Worm (Caenorhabditis elegans): ENCODE results near the gene ncr-1.
A peak's percentile ranks its signal among the peaks of the same experiment; 100 is the strongest.

Gene ncr-1

ce11 chrX:4488807-4489336 lies at the start of gene ncr-1:
Gene ncr-1 (minus strand): TSS chrX:4488857.
- TF ChIP-seq ref-1 (GFP tag; conservative IDR thresholded peaks at IDR 0.05), result no peak
- no peak for TF ChIP-seq T22C8.4 (GFP tag; IDR thresholded peaks at IDR 0.05)
- TF ChIP-seq klf-2 (GFP tag; conservative IDR thresholded peaks at IDR 0.05), result no peak
- TF ChIP-seq ztf-23 (GFP tag; IDR thresholded peaks at IDR 0.05), result no peak
- no peak for TF ChIP-seq tab-1 (GFP tag; IDR thresholded peaks at IDR 0.05)
- no peak for TF ChIP-seq med-1 (GFP tag; optimal IDR thresholded peaks at IDR 0.05; ENCODE audit: insufficient read depth)
- no peak for TF ChIP-seq flt-1 (GFP tag; IDR thresholded peaks at IDR 0.05)
- TF ChIP-seq cog-1 (tag; optimal IDR thresholded peaks at IDR 0.05), result no peak
- no peak for TF ChIP-seq ztf-29 (GFP tag; IDR thresholded peaks at IDR 0.05)

ce11 chrX:4534112-4534511 lies 45.5 kb upstream of the ncr-1 start:
- TF ChIP-seq ref-1 (GFP tag; conservative IDR thresholded peaks at IDR 0.05), result no peak
- no peak for TF ChIP-seq cog-1 (tag; optimal IDR thresholded peaks at IDR 0.05)
- TF ChIP-seq tab-1 (GFP tag; IDR thresholded peaks at IDR 0.05), result no peak
- no peak for TF ChIP-seq flt-1 (GFP tag; IDR thresholded peaks at IDR 0.05)
- no peak for TF ChIP-seq klf-2 (GFP tag; conservative IDR thresholded peaks at IDR 0.05)
- no peak for TF ChIP-seq ztf-23 (GFP tag; IDR thresholded peaks at IDR 0.05)
- no peak for TF ChIP-seq med-1 (GFP tag; optimal IDR thresholded peaks at IDR 0.05; ENCODE audit: insufficient read depth)
- TF ChIP-seq T22C8.4 (GFP tag; IDR thresholded peaks at IDR 0.05), result no peak
- no peak for TF ChIP-seq ztf-29 (GFP tag; IDR thresholded peaks at IDR 0.05)

DNA sequence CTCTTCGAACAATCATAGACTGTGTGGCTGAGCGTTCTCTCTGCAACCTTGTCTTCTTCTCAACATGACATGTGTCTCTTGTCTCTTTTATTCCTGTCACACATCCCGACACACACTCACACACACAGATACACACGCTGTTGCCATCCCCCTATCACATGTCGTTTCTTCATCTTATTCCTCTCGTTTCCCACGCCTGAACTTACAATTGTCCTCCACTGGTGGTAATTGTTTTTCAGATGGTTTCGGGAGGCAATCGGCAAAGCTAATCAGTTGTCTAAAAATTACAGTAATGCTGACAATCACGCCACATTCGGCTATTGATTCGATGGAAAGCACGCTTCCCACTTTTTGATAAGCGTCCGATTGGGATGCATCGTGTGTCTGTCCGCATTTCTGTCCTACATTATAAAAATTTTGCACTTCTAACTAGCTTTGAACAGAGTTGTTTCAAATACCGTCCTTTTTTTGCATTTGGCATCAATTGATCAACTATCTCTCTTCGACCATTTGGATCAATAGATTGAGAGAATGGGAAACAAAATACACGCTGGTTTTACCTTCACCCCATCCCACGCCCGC lies 43.6 kb upstream of the ncr-1 start, which contains the start of gene nhr-35:
Gene nhr-35 (plus strand): TSS at position 532 of the 582 bp plus-strand sequence.
- TF ChIP-seq med-1 (GFP tag; optimal IDR thresholded peaks at IDR 0.05; ENCODE audit: insufficient read depth), result no peak
- no peak for TF ChIP-seq cog-1 (tag; optimal IDR thresholded peaks at IDR 0.05)
- TF ChIP-seq flt-1 (GFP tag; IDR thresholded peaks at IDR 0.05), result no peak
- no peak for TF ChIP-seq T22C8.4 (GFP tag; IDR thresholded peaks at IDR 0.05)
- no peak for TF ChIP-seq ref-1 (GFP tag; conservative IDR thresholded peaks at IDR 0.05)
- TF ChIP-seq klf-2 (GFP tag; conservative IDR thresholded peaks at IDR 0.05), result no peak
- no peak for TF ChIP-seq ztf-23 (GFP tag; IDR thresholded peaks at IDR 0.05)
- TF ChIP-seq tab-1 (GFP tag; IDR thresholded peaks at IDR 0.05), result no peak
- no peak for TF ChIP-seq ztf-29 (GFP tag; IDR thresholded peaks at IDR 0.05)

DNA sequence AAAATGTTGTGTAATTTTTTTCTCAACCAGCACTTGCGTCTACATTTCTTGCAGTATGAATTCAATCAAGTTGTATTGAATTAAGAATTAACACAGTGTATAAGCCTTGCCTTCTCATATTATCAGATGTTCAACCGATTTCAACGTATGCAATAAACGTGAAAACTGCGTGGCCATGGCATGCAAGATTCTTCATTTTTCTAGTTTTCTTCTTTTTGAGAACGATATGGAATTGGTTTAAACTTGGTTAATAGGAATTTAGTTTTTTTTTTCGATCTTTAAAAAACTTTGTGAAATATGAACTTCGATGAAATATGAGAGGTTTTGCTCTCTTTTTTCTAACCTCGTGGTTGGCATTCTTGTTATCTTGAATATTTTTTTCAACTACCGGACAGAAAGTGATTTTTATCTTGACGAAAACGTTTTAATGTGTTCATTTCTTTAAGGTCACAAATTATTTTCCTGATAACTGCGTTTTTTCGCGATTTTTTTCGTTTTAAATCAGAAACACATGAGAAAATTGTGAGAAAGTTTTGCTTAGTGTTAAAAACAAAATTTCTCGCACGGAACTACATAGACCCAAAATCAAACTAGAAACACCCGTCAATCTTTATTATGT lies 41.9 kb upstream of the ncr-1 start:
- TF ChIP-seq klf-2 (GFP tag; conservative IDR thresholded peaks at IDR 0.05) (no peak), ref-1 (GFP tag; conservative IDR thresholded peaks at IDR 0.05) (no peak), ztf-29 (GFP tag; IDR thresholded peaks at IDR 0.05) (no peak), ztf-23 (GFP tag; IDR thresholded peaks at IDR 0.05) (no peak), tab-1 (GFP tag; IDR thresholded peaks at IDR 0.05) (no peak), med-1 (GFP tag; optimal IDR thresholded peaks at IDR 0.05; ENCODE audit: insufficient read depth) (no peak), cog-1 (tag; optimal IDR thresholded peaks at IDR 0.05) (no peak), T22C8.4 (GFP tag; IDR thresholded peaks at IDR 0.05) (no peak), flt-1 (GFP tag; IDR thresholded peaks at IDR 0.05) (no peak)

ce11 chrX:4528905-4529304 lies 40.2 kb upstream of the ncr-1 start:
- TF ChIP-seq ztf-23 (GFP tag; IDR thresholded peaks at IDR 0.05), result no peak
- TF ChIP-seq med-1 (GFP tag; optimal IDR thresholded peaks at IDR 0.05; ENCODE audit: insufficient read depth), result no peak
- TF ChIP-seq flt-1 (GFP tag; IDR thresholded peaks at IDR 0.05), result no peak
- no peak for TF ChIP-seq ztf-29 (GFP tag; IDR thresholded peaks at IDR 0.05)
- no peak for TF ChIP-seq klf-2 (GFP tag; conservative IDR thresholded peaks at IDR 0.05)
- TF ChIP-seq cog-1 (tag; optimal IDR thresholded peaks at IDR 0.05), result no peak
- no peak for TF ChIP-seq tab-1 (GFP tag; IDR thresholded peaks at IDR 0.05)
- no peak for TF ChIP-seq T22C8.4 (GFP tag; IDR thresholded peaks at IDR 0.05)
- no peak for TF ChIP-seq ref-1 (GFP tag; conservative IDR thresholded peaks at IDR 0.05)

- no peak for TF ChIP-seq T22C8.4 (GFP tag; IDR thresholded peaks at IDR 0.05)
- no peak for TF ChIP-seq med-1 (GFP tag; optimal IDR thresholded peaks at IDR 0.05; ENCODE audit: insufficient read depth)
- TF ChIP-seq cog-1 (tag; optimal IDR thresholded peaks at IDR 0.05), result no peak
- no peak for TF ChIP-seq flt-1 (GFP tag; IDR thresholded peaks at IDR 0.05)
- no peak for TF ChIP-seq tab-1 (GFP tag; IDR thresholded peaks at IDR 0.05)
- TF ChIP-seq klf-2 (GFP tag; conservative IDR thresholded peaks at IDR 0.05), result no peak
- no peak for TF ChIP-seq ref-1 (GFP tag; conservative IDR thresholded peaks at IDR 0.05)
- no peak for TF ChIP-seq ztf-23 (GFP tag; IDR thresholded peaks at IDR 0.05)
- TF ChIP-seq ztf-29 (GFP tag; IDR thresholded peaks at IDR 0.05), result no peak
Measured at ce11 chrX:4526412-4526811, 37.8 kb upstream of the ncr-1 start.

DNA sequence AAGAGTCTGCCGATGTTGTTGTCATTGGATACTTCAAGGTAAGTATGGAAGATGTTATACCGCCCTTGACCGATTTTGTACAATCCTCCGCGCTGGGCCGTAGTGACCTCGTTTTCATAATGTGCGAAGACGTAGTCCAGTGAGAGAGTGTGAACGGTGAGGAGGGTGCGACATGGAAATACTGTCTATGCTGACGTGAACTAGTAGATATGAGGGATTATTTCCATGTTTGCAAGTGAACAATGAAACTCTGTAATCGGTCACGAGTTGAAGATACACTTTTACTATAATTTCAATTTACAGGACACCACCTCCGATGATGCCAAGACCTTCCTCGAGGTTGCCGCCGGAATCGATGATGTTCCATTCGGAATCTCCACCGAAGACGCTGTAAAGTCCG lies 36.2 kb upstream of the ncr-1 start:
- TF ChIP-seq flt-1 (GFP tag; IDR thresholded peaks at IDR 0.05) (0 out of 2 replicates have a peak, but pooled peaks have one; percentile 49), tab-1 (GFP tag; IDR thresholded peaks at IDR 0.05) (no peak)

DNA sequence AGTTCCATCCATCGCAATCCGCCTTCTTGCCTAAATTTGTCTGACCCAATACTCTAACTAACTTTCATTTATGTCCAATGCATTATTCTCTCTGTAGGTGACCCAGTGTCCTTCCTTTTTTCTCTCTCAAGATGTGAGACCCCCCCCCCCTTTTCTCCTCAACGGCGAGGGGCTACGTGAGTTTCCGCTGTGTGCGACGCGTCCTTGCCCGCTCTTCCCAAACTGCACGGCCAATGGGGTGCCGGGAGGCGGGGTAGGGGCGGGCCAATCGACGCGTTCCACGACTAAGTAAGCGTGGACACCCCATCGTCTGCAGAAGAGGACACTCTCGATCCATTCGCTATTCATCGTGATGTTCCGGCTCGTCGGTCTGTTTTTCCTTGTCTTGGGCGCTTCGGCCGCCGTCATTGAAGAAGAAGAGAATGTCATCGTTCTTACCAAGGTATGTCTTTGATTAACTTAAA lies 35.3 kb upstream of the ncr-1 start, which contains the start of gene pdi-2:
Gene pdi-2 (plus strand): TSS at position 269 of the 464 bp plus-strand sequence.
- TF ChIP-seq flt-1 (GFP tag; IDR thresholded peaks at IDR 0.05) (peak; percentile 88), cog-1 (tag; optimal IDR thresholded peaks at IDR 0.05) (peak; percentile 83), klf-2 (GFP tag; conservative IDR thresholded peaks at IDR 0.05) (peak; percentile 71), tab-1 (GFP tag; IDR thresholded peaks at IDR 0.05) (peak; percentile 65; the same call in 1 of the 2 replicates), T22C8.4 (GFP tag; IDR thresholded peaks at IDR 0.05) (no peak), ztf-29 (GFP tag; IDR thresholded peaks at IDR 0.05) (no peak), med-1 (GFP tag; optimal IDR thresholded peaks at IDR 0.05; ENCODE audit: insufficient read depth) (no peak), ztf-23 (GFP tag; IDR thresholded peaks at IDR 0.05) (peak; percentile 76), ref-1 (GFP tag; conservative IDR thresholded peaks at IDR 0.05) (no peak)

DNA sequence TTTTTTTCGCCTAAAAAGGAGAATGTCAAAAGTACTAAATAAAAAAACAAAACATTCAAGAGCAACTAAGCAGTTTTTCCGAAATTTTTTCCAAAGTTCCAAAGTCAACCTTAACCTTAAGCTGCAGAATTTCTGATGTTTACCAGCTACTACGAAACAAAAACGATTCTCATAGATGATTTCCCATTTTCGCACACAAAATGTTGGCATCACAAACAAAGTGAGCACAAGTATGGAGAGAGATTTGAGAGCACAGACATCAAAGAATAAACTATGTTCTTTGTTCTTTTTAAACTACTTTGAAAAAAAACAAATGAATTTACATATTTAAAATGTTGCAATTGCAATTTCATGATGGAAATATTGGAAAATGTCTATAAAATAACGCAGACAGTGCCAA lies 34.7 kb upstream of the ncr-1 start:
- no peak for TF ChIP-seq T22C8.4 (GFP tag; IDR thresholded peaks at IDR 0.05)
- no peak for TF ChIP-seq ztf-23 (GFP tag; IDR thresholded peaks at IDR 0.05)
- TF ChIP-seq ref-1 (GFP tag; conservative IDR thresholded peaks at IDR 0.05), result no peak
- no peak for TF ChIP-seq flt-1 (GFP tag; IDR thresholded peaks at IDR 0.05)

Measured in whole organism, midembryonic.